Fruit fly (Drosophila melanogaster) whole organism, wandering third instar larva: ENCODE measurements around the gene Pus7.

Source experiments
- CG32264 ChIP-seq: fragments of 200-800 bp; sonication (Bioruptor generic); optimal IDR thresholded peaks from 2 replicates; lab custom pipeline; 2016; ENCODE audit warnings: missing biosample characterization, missing genetic modification characterization
- Dfd ChIP-seq: fragments of >200 bp; optimal IDR thresholded peaks from 2 replicates; lab custom pipeline; 2017; ENCODE audit warnings: missing biosample characterization, missing genetic modification characterization
- Myc ChIP-seq: fragments of >200 bp; optimal IDR thresholded peaks from 2 replicates; lab custom pipeline; 2017
- Vsx2 ChIP-seq: fragments of 200-300, 225-300 bp; sonication (Bioruptor generic); optimal IDR thresholded peaks from 2 replicates; lab custom pipeline; 2018; ENCODE audit warnings: missing biosample characterization, missing genetic modification characterization; ENCODE audit not compliant: partially characterized antibody
- br ChIP-seq: fragments of 200-800 bp; sonication (Bioruptor generic); optimal IDR thresholded peaks from 2 replicates; lab custom pipeline; 2016; ENCODE audit warnings: missing biosample characterization, missing genetic modification characterization
- brk ChIP-seq: fragments of 200-800 bp; sonication (Bioruptor generic); optimal IDR thresholded peaks from 2 replicates; lab custom pipeline; 2016; ENCODE audit warnings: missing biosample characterization, mild to moderate bottlenecking, missing genetic modification characterization
- foxo ChIP-seq, 2 experiments: fragments of 200-800 bp; sonication (Bioruptor generic); optimal IDR thresholded peaks; 2 replicates in 1 of 2; 3 replicates in 1 of 2; lab custom pipeline; 2016 to 2017; ENCODE audit warnings: missing biosample characterization in 2 of 2, missing genetic modification characterization in 2 of 2
- h ChIP-seq: fragments of 200-800 bp; sonication (Bioruptor generic); optimal IDR thresholded peaks from 3 replicates; lab custom pipeline; 2016; ENCODE audit warnings: missing biosample characterization, mild to moderate bottlenecking, missing genetic modification characterization
- pan ChIP-seq: fragments of >200 bp; optimal IDR thresholded peaks from 2 replicates; lab custom pipeline; 2017
- usp ChIP-seq: fragments of >200 bp; optimal IDR thresholded peaks from 2 replicates; lab custom pipeline; 2017; ENCODE audit warnings: missing biosample characterization, missing genetic modification characterization
- woc ChIP-seq: sonication (Bioruptor generic); optimal IDR thresholded peaks from 2 replicates; lab custom pipeline; 2016; ENCODE audit warnings: missing biosample characterization, mild to moderate bottlenecking, missing genetic modification characterization

DNA sequence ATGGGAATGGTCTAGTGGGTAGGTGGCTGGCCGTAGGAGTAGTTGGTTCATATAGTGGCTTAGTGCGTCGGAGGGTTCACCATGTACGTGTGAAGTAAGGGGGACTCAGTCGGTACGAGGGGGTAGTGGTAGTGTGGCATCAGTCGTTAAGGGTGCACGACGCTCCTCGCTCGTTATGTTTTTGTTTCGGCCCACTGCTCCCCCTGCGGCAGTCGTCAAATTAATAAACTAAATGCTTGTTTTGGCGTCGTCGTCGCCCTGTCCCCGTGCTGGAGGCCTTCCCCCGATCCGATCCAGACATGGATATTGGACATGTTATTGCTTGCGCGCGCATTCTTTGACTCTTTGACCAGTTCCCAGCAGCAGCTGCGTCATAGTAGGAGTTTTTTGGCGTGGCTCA lies 3.5 kb downstream of the Pus7 start:
- TF ChIP-seq brk (GFP tag; lab: Kevin White, UChicago) (no peak), Dfd (GFP tag; lab: Kevin White, UChicago) (no peak), CG32264 (GFP tag; lab: Kevin White, UChicago) (no peak), Vsx2 (no peak), h (GFP tag; lab: Kevin White, UChicago) (no peak), usp (no peak), woc (GFP tag; lab: Kevin White, UChicago) (no peak), br (GFP tag; lab: Kevin White, UChicago) (no peak), Myc (lab: Kevin White, UChicago) (no peak), pan (lab: Kevin White, UChicago) (no peak), foxo (GFP tag; optimal IDR thresholded peaks at IDR 0.05; lab: Kevin White, UChicago) (no peak)
